Worm (Caenorhabditis elegans): ENCODE measurements around the gene Y32B12B.1.

- TF ChIP-seq ces-1 (GFP tag; optimal IDR thresholded peaks at IDR 0.05) (no peak), nhr-76 (tag; optimal IDR thresholded peaks at IDR 0.05) (no peak), pha-4 (tag; optimal IDR thresholded peaks at IDR 0.05) (no peak), flh-1 (GFP tag; optimal IDR thresholded peaks at IDR 0.05) (no peak), mep-1 (tag; optimal IDR thresholded peaks at IDR 0.05) (no peak), elt-3 (tag; optimal IDR thresholded peaks at IDR 0.05) (no peak), unc-62 (GFP tag; optimal IDR thresholded peaks at IDR 0.05) (no peak)
These were observed 46.2 kb downstream of the Y32B12B.1 start, which contains the start of gene str-150 for ce11 chrV:16582973-16583372.

Measured in whole organism, mixed stage, embryonic.